Worm (Caenorhabditis elegans) whole organism, L4 larva: ENCODE data around the gene wah-1.

ENCODE experiments used
- T20F7.1 ChIP-seq: fragments of 200-800 bp; sonication (Bioruptor generic); optimal IDR thresholded peaks from 2 replicates; lab custom pipeline; 2018; ENCODE audit warnings: mild to moderate bottlenecking, missing genetic modification characterization, missing compliant biosample characterization
- T26A8.4 ChIP-seq: fragments of 200-800 bp; sonication (Bioruptor generic); IDR thresholded peaks from 2 replicates; pipeline ENCODE4 v1.3.6; 2022; ENCODE audit warnings: missing genetic modification characterization, missing compliant biosample characterization
- Y48G9A.11 ChIP-seq: fragments of 200-800 bp; sonication (Bioruptor generic); IDR thresholded peaks from 2 replicates; pipeline ENCODE4 v1.3.6; 2022; ENCODE audit warnings: missing genetic modification reagents, missing genetic modification characterization, missing compliant biosample characterization
- ZK337.2 ChIP-seq: fragments of 200-800 bp; sonication (Bioruptor generic); IDR thresholded peaks from 2 replicates; pipeline ENCODE4 v1.3.6; 2022; ENCODE audit warnings: missing genetic modification reagents, missing genetic modification characterization, missing compliant biosample characterization
- aha-1 ChIP-seq: fragments of 150-350 bp; peaks from one replicate; lab custom pipeline; 2014; ENCODE audit warnings: missing biosample characterization, missing genetic modification characterization
- attf-4 ChIP-seq: sonication (generic microtip); optimal IDR thresholded peaks from 3 replicates; lab custom pipeline; 2017; ENCODE audit warnings: missing biosample characterization, missing genetic modification characterization
- ceh-20 ChIP-seq: fragments of 200-800 bp; sonication (Bioruptor generic); IDR thresholded peaks from 2 replicates; pipeline ENCODE4 v1.3.6; 2022; ENCODE audit warnings: missing genetic modification reagents, missing genetic modification characterization, missing compliant biosample characterization
- ceh-28 ChIP-seq: fragments of 150-350 bp; optimal IDR thresholded peaks from 2 replicates; lab custom pipeline; 2014; ENCODE audit warnings: missing biosample characterization, missing genetic modification reagents, missing genetic modification characterization
- dmd-6 ChIP-seq: fragments of 200-800 bp; sonication (Bioruptor generic); IDR thresholded peaks from 2 replicates; pipeline ENCODE4 v1.3.6; 2022; ENCODE audit warnings: missing genetic modification reagents, missing genetic modification characterization, missing compliant biosample characterization
- dpl-1 ChIP-seq: fragments of 150-350 bp; optimal IDR thresholded peaks from 2 replicates; lab custom pipeline; 2014; ENCODE audit warnings: missing biosample characterization, missing genetic modification reagents, missing genetic modification characterization
- egl-43 ChIP-seq: fragments of 200-800 bp; sonication (Bioruptor generic); IDR thresholded peaks from 2 replicates; pipeline ENCODE4 v1.3.6; 2022; ENCODE audit warnings: missing genetic modification reagents, missing genetic modification characterization, missing compliant biosample characterization
- fkh-10 ChIP-seq: fragments of 150-350 bp; optimal IDR thresholded peaks from 2 replicates; lab custom pipeline; 2014; ENCODE audit warnings: missing biosample characterization, missing genetic modification reagents, missing genetic modification characterization
- fos-1 ChIP-seq: fragments of 150-350 bp; optimal IDR thresholded peaks from 2 replicates; lab custom pipeline; 2014; ENCODE audit warnings: missing biosample characterization, missing genetic modification characterization
- hif-1 ChIP-seq, 2 experiments: sonication (generic microtip); optimal IDR thresholded peaks; 2 replicates each; lab custom pipeline; 2016 to 2017; ENCODE audit warnings: missing compliant biosample characterization in 2 of 2, missing genetic modification characterization in 2 of 2, missing genetic modification reagents in 2 of 2, missing genotype in 2 of 2, mild to moderate bottlenecking in 1 of 2
- hlh-30 ChIP-seq: sonication (generic microtip); optimal IDR thresholded peaks from 2 replicates; lab custom pipeline; 2017; ENCODE audit warnings: antibody characterized with exemption, mild to moderate bottlenecking, missing genetic modification characterization, missing compliant biosample characterization; ENCODE audit not compliant: insufficient read depth
- hmg-1.1 ChIP-seq: fragments of 200-800 bp; sonication (Bioruptor generic); IDR thresholded peaks from 2 replicates; pipeline ENCODE4 v1.3.6; 2022; ENCODE audit warnings: missing genetic modification reagents, missing genetic modification characterization, missing compliant biosample characterization
- lin-1 ChIP-seq: fragments of 200-800 bp; sonication (Bioruptor generic); IDR thresholded peaks from 2 replicates; pipeline ENCODE4 v1.3.6; 2022; ENCODE audit warnings: missing genetic modification reagents, missing genetic modification characterization, missing compliant biosample characterization
- lin-13 ChIP-seq: fragments of 150-350 bp; optimal IDR thresholded peaks from 2 replicates; lab custom pipeline; 2014; ENCODE audit warnings: missing biosample characterization, missing genetic modification reagents, missing genetic modification characterization
- lin-15B ChIP-seq: fragments of 150-350 bp; sonication (generic microtip); optimal IDR thresholded peaks from 3 replicates; lab custom pipeline; 2014; ENCODE audit warnings: missing biosample characterization, missing genetic modification characterization
- lin-29 ChIP-seq: fragments of 200-800 bp; sonication (Bioruptor generic); IDR thresholded peaks from 2 replicates; pipeline ENCODE4 v1.3.6; 2022; ENCODE audit warnings: missing genetic modification reagents, missing genetic modification characterization, missing compliant biosample characterization
- lin-38 ChIP-seq: fragments of 200-800 bp; sonication (Bioruptor generic); IDR thresholded peaks from 2 replicates; pipeline ENCODE4 v1.3.6; 2022; ENCODE audit warnings: missing genetic modification reagents, missing genetic modification characterization, missing compliant biosample characterization
- lsy-2 ChIP-seq, 2 experiments: fragments of 150-350 bp in 1 of 2; sonication (generic microtip) in 1 of 2; optimal IDR thresholded peaks; 2 replicates each; lab custom pipeline; 2014 to 2017; ENCODE audit warnings: missing biosample characterization in 2 of 2, missing genetic modification characterization in 2 of 2
- madf-9 ChIP-seq: fragments of 200-800 bp; sonication (Bioruptor generic); conservative IDR thresholded peaks from 2 replicates; pipeline ENCODE4 v1.3.6; 2022; ENCODE audit warnings: missing genetic modification reagents, missing genetic modification characterization, missing compliant biosample characterization
- mep-1 ChIP-seq: fragments of 150-350 bp; sonication (generic microtip); optimal IDR thresholded peaks from 3 replicates; lab custom pipeline; 2014; ENCODE audit warnings: missing biosample characterization, missing genetic modification characterization
- mes-2 ChIP-seq: sonication (generic microtip); optimal IDR thresholded peaks from 2 replicates; lab custom pipeline; 2016; ENCODE audit warnings: missing genotype, mild to moderate bottlenecking, missing genetic modification characterization, missing compliant biosample characterization; ENCODE audit not compliant: poor library complexity, severe bottlenecking
- nhr-237 ChIP-seq: sonication (generic microtip); optimal IDR thresholded peaks from 2 replicates; lab custom pipeline; 2017; ENCODE audit warnings: missing biosample characterization, missing genetic modification characterization
- nhr-25 ChIP-seq: sonication (generic microtip); optimal IDR thresholded peaks from 2 replicates; lab custom pipeline; 2017; ENCODE audit warnings: missing genetic modification characterization, mild to moderate bottlenecking, missing compliant biosample characterization, antibody characterized with exemption, moderate library complexity, borderline replicate concordance; ENCODE audit not compliant: insufficient read depth
- nhr-41 ChIP-seq: fragments of 200-800 bp; sonication (Bioruptor generic); IDR thresholded peaks from 2 replicates; pipeline ENCODE4 v1.3.6; 2022; ENCODE audit warnings: missing genetic modification reagents, missing genetic modification characterization, missing compliant biosample characterization
- pha-4 ChIP-seq, 2 experiments: fragments of 150-350 bp in 1 of 2; fragments of 200-800 bp in 1 of 2; sonication (Bioruptor generic) in 1 of 2; IDR thresholded peaks in 1 of 2; optimal IDR thresholded peaks in 1 of 2; 2 replicates each; pipeline versions ENCODE4 v1.3.6 to Lab custom; 2014 to 2022; ENCODE audit warnings: missing genetic modification characterization in 2 of 2, missing genetic modification reagents in 2 of 2, missing biosample characterization in 1 of 2, missing compliant biosample characterization in 1 of 2
- pqm-1 ChIP-seq: sonication (generic microtip); optimal IDR thresholded peaks from 2 replicates; lab custom pipeline; 2017; ENCODE audit warnings: missing biosample characterization, missing genetic modification characterization
- rbr-2 ChIP-seq: sonication (generic microtip); optimal IDR thresholded peaks from 2 replicates; lab custom pipeline; 2016; ENCODE audit warnings: missing genotype, missing genetic modification characterization, missing compliant biosample characterization
- saeg-2 ChIP-seq: fragments of 200-800 bp; sonication (Bioruptor generic); IDR thresholded peaks from 2 replicates; pipeline ENCODE4 v1.3.6; 2022; ENCODE audit warnings: missing genetic modification reagents, missing genetic modification characterization, missing compliant biosample characterization
- sdz-12 ChIP-seq: fragments of 200-800 bp; sonication (Bioruptor generic); optimal IDR thresholded peaks from 2 replicates; lab custom pipeline; 2018; ENCODE audit warnings: mild to moderate bottlenecking, missing genetic modification characterization, missing compliant biosample characterization
- set-16 ChIP-seq: fragments of 200-800 bp; sonication (Bioruptor generic); IDR thresholded peaks from 2 replicates; pipeline ENCODE4 v1.3.6; 2022; ENCODE audit warnings: missing genetic modification reagents, missing genetic modification characterization, missing compliant biosample characterization
- skn-1 ChIP-seq: fragments of 150-350 bp; optimal IDR thresholded peaks from 2 replicates; lab custom pipeline; 2014; ENCODE audit warnings: missing biosample characterization, missing genetic modification characterization
- snpc-4 ChIP-seq: fragments of 150-350 bp; optimal IDR thresholded peaks from 2 replicates; lab custom pipeline; 2014; ENCODE audit warnings: missing biosample characterization, missing genetic modification characterization
- tag-97 ChIP-seq: fragments of 200-800 bp; sonication (Bioruptor generic); IDR thresholded peaks from 2 replicates; pipeline ENCODE4 v1.3.6; 2022; ENCODE audit warnings: missing genetic modification characterization, missing compliant biosample characterization
- tra-1 ChIP-seq: fragments of 200-800 bp; sonication (Bioruptor generic); IDR thresholded peaks from 2 replicates; pipeline ENCODE4 v1.3.6; 2022; ENCODE audit warnings: missing genetic modification reagents, missing genetic modification characterization, missing compliant biosample characterization
- unc-130 ChIP-seq: sonication (generic microtip); optimal IDR thresholded peaks from 2 replicates; lab custom pipeline; 2016; ENCODE audit warnings: missing genetic modification reagents, missing genetic modification characterization, missing compliant biosample characterization
- unc-62 ChIP-seq, 3 experiments: fragments of 150-350 bp in 1 of 3; sonication (generic microtip); optimal IDR thresholded peaks in 2 of 3; peaks in 1 of 3; 1 replicate in 1 of 3; 2 replicates in 2 of 3; lab custom pipeline; 2014 to 2017; ENCODE audit warnings: missing biosample characterization in 3 of 3, missing genetic modification characterization in 3 of 3, missing genetic modification reagents in 3 of 3, missing genotype in 1 of 3
- vab-7 ChIP-seq: fragments of 200-800 bp; sonication (Bioruptor generic); IDR thresholded peaks from 2 replicates; pipeline ENCODE4 v1.3.6; 2022; ENCODE audit warnings: missing genetic modification reagents, missing genetic modification characterization, missing compliant biosample characterization
- zag-1 ChIP-seq: fragments of 150-350 bp; optimal IDR thresholded peaks from 2 replicates; lab custom pipeline; 2014; ENCODE audit warnings: missing biosample characterization, missing genetic modification characterization
- zfp-3 ChIP-seq: fragments of 200-800 bp; sonication (Bioruptor generic); conservative IDR thresholded peaks from 2 replicates; pipeline ENCODE4 v1.3.6; 2022; ENCODE audit warnings: missing genetic modification reagents, missing genetic modification characterization, missing compliant biosample characterization
- zip-11 ChIP-seq: fragments of 200-800 bp; sonication (Bioruptor generic); IDR thresholded peaks from 2 replicates; pipeline ENCODE4 v1.3.6; 2022; ENCODE audit warnings: missing genetic modification characterization, missing compliant biosample characterization
- ztf-11 ChIP-seq: fragments of 150-350 bp; optimal IDR thresholded peaks from 2 replicates; lab custom pipeline; 2014; ENCODE audit warnings: missing biosample characterization, missing genetic modification characterization
- ztf-7 ChIP-seq: fragments of 150-350 bp; optimal IDR thresholded peaks from 2 replicates; lab custom pipeline; 2014; ENCODE audit warnings: missing biosample characterization, missing genetic modification characterization

Gene wah-1

DNA sequence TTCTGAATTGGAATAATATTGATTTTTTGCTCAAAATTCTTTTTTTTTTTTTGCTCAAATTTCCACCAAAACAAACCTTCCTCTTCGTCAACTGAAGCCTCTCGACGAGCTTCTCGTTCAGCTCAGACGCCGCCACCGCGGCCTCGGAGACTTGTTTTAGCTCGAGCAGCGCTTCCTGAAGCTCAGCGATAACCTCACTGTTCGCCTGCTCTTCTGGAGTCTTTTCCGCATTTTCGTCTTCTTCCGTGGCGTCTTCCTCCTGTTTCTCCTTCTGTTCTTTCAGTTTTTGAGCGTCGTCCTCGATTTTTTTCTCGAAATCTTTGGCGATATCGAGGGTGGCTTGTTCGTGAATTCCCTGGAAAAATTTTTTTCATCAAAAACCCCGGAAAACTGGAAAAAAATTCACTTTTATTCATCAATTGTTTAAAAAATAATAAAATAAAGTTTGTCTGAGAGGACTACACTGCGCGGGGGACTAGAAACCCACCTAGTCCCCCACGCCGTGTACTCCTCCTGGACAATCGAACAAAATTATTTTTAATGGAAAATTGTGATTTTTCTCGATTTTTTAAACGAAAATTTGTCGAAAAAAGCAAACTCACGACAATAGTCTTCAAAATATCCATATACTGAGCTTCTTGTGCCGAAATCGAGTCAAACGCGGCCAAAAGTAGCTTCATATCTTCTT lies 43.8 kb upstream of the wah-1 start (continued):
- TF ChIP-seq madf-9 (GFP tag; lab: Robert Waterston, UW) (peak; percentile 81), T26A8.4 (0 out of 2 replicates have a peak, but pooled peaks have one; percentile 53), ceh-28 (tag; lab: Kevin White, UChicago) (no peak), vab-7 (GFP tag; lab: Robert Waterston, UW) (0 out of 2 replicates have a peak, but pooled peaks have one; percentile 31), saeg-2 (GFP tag; lab: Robert Waterston, UW) (no peak), unc-130 (peak; percentile 93), pha-4 (GFP tag; IDR thresholded peaks at IDR 0.05; lab: Robert Waterston, UW) (peak; percentile 54; the same call in 1 of the 2 replicates), pha-4 (tag; optimal IDR thresholded peaks at IDR 0.05; lab: Kevin White, UChicago) (no peak), fkh-10 (GFP tag; lab: Kevin White, UChicago) (peak; percentile 21), Y48G9A.11 (GFP tag; lab: Robert Waterston, UW) (peak; percentile 81), tra-1 (GFP tag; lab: Robert Waterston, UW) (peak; percentile 85; the same call in 1 of the 2 replicates), ceh-20 (peak; percentile 75), dmd-6 (GFP tag; lab: Robert Waterston, UW) (peak; percentile 73), zfp-3 (peak; percentile 86; the same call in 1 of the 2 replicates), pqm-1 (tag; lab: Kevin White, UChicago) (no peak), attf-4 (tag; lab: Kevin White, UChicago) (no peak), lin-38 (GFP tag; lab: Robert Waterston, UW) (peak; percentile 80), zag-1 (tag; lab: Kevin White, UChicago) (no peak), tag-97 (peak; percentile 91), set-16 (GFP tag; lab: Robert Waterston, UW) (peak; percentile 66), dpl-1 (GFP tag; lab: Kevin White, UChicago) (peak; percentile 81), hmg-1.1 (peak; percentile 66), nhr-237 (tag; lab: Kevin White, UChicago) (no peak), lsy-2 (tag; optimal IDR thresholded peaks at IDR 0.05; lab: Kevin White, UChicago) (peak in 1 of 2 experiments; percentile 93)

ce11 chrIII:11946973-11947372 lies 43.0 kb upstream of the wah-1 start, which contains the start of gene Y56A3A.7:
TSS of gene Y56A3A.7 (minus strand) at chrIII:11947019.
- TF ChIP-seq aha-1 (tag; lab: Kevin White, UChicago) (peak; percentile 53), ztf-7 (no peak)

- TF ChIP-seq hif-1 (tag; optimal IDR thresholded peaks at IDR 0.05; lab: Kevin White, UChicago) (no peak), lin-29 (GFP tag; lab: Robert Waterston, UW) (no peak), fos-1 (tag; lab: Kevin White, UChicago) (no peak), T20F7.1 (GFP tag; lab: Kevin White, UChicago) (no peak), unc-62 (GFP tag; optimal IDR thresholded peaks at IDR 0.05 in 1 of 2; lab: Kevin White, UChicago) (no peak), unc-62 (tag; optimal IDR thresholded peaks at IDR 0.05; lab: Kevin White, UChicago) (no peak), ztf-7 (no peak), egl-43 (no peak), nhr-41 (GFP tag; lab: Robert Waterston, UW) (no peak), ztf-11 (tag; lab: Kevin White, UChicago) (no peak), hmg-1.1 (no peak), lin-1 (GFP tag; lab: Robert Waterston, UW) (no peak), pqm-1 (tag; lab: Kevin White, UChicago) (peak; percentile 58), nhr-25 (no peak), lin-13 (GFP tag; lab: Kevin White, UChicago) (peak; percentile 5), ZK337.2 (no peak), mep-1 (peak; percentile 54), skn-1 (tag; lab: Kevin White, UChicago) (no peak), rbr-2 (tag; lab: Kevin White, UChicago) (no peak), snpc-4 (no peak), sdz-12 (GFP tag; lab: Kevin White, UChicago) (no peak), mes-2 (tag; lab: Kevin White, UChicago) (peak; percentile 61), zip-11 (GFP tag; lab: Robert Waterston, UW) (no peak), hlh-30 (tag; lab: Kevin White, UChicago) (no peak), lin-15B (tag; lab: Kevin White, UChicago) (no peak)
Measured at ce11 chrIII:11947527-11947926, 42.4 kb upstream of the wah-1 start.
